Worm (Caenorhabditis elegans): ENCODE measurements around the gene Y39B6A.37.

Y39B6A.37 gene

ce11 chrV:19037222-19037621 lies 46.6 kb downstream of the Y39B6A.37 start, which contains the start of gene asp-17:
Gene asp-17, minus strand, starts transcription at chrV:19037322.
- no peak for TF ChIP-seq ceh-82 (tag; optimal IDR thresholded peaks at IDR 0.05)
- no peak for TF ChIP-seq hmg-11 (tag; optimal IDR thresholded peaks at IDR 0.05)

DNA sequence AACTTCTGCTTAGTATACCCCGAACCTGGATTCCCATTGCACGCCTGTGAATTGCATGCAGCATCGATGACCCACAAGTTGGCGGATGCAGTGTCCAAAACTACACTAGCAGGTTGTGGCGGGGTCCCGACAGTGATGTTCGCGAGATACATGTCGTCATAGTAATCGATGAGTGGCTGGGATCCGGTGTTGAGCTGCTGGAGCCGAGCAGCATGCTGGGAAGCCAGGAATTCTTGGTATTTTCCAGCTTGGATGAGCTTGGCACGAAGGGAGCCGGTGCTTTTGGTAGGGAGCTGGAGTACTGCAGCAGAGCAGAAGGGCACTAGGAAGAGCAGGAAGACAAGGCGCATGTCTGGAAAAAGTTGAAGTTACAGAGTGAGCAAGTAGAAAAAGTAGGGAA lies 51.6 kb downstream of the Y39B6A.37 start, which contains the start of gene asp-16:
Gene asp-16 (minus strand): TSS at position 350 of the 400 bp plus-strand sequence.
- TF ChIP-seq R02D3.7 (tag; optimal IDR thresholded peaks at IDR 0.05): no peak
- TF ChIP-seq ztf-11 (tag; optimal IDR thresholded peaks at IDR 0.05): no peak

Data from whole organism, L3 larva.